Fruit fly (Drosophila melanogaster) whole organism, pupa: ENCODE measurements around the gene OtopLb.

Experiments
- CG10348 ChIP-seq: fragments of 200-800 bp; sonication (Bioruptor generic); IDR thresholded peaks from 2 replicates; pipeline ENCODE4 v1.3.6; 2022; ENCODE audit warnings: missing biosample characterization, missing genetic modification characterization
- CG12605 ChIP-seq: fragments of 200-800 bp; sonication (Bioruptor generic); IDR thresholded peaks from 2 replicates; pipeline ENCODE4 v1.3.6; 2022; ENCODE audit warnings: missing biosample characterization, missing genetic modification characterization
- CG13204 ChIP-seq: fragments of 200-800 bp; sonication (Bioruptor generic); optimal IDR thresholded peaks from 2 replicates; lab custom pipeline; 2018; ENCODE audit warnings: missing biosample characterization, mild to moderate bottlenecking, missing genetic modification characterization, moderate library complexity
- CG14655 ChIP-seq: fragments of 200-800 bp; sonication (Bioruptor generic); optimal IDR thresholded peaks from 3 replicates; lab custom pipeline; 2017; ENCODE audit warnings: mild to moderate bottlenecking, missing biosample characterization, missing genetic modification reagents, missing genetic modification characterization
- CG15710 ChIP-seq: fragments of 200-800 bp; sonication (Bioruptor generic); optimal IDR thresholded peaks from 2 replicates; lab custom pipeline; 2018; ENCODE audit warnings: missing biosample characterization, mild to moderate bottlenecking, missing genetic modification characterization, moderate library complexity
- CG17806 ChIP-seq: fragments of 200-800 bp; sonication (Bioruptor generic); optimal IDR thresholded peaks from 2 replicates; lab custom pipeline; 2018; ENCODE audit warnings: missing biosample characterization, mild to moderate bottlenecking, missing genetic modification characterization, moderate library complexity
- CG32121 ChIP-seq: fragments of 200-800 bp; sonication (Bioruptor generic); IDR thresholded peaks from 2 replicates; pipeline ENCODE4 v1.3.6; 2022; ENCODE audit warnings: missing biosample characterization, missing genetic modification characterization
- CG34367 ChIP-seq: fragments of 200-800 bp; sonication (Bioruptor generic); optimal IDR thresholded peaks from 2 replicates; lab custom pipeline; 2018; ENCODE audit warnings: missing biosample characterization, mild to moderate bottlenecking, missing genetic modification characterization
- CG4496 ChIP-seq: fragments of 200-800 bp; sonication (Bioruptor generic); IDR thresholded peaks from 3 replicates; pipeline ENCODE4 v1.3.6; 2022; ENCODE audit warnings: missing biosample characterization, missing genetic modification characterization
- CG8159 ChIP-seq: fragments of 200-800 bp; sonication (Bioruptor generic); optimal IDR thresholded peaks from 3 replicates; lab custom pipeline; 2018; ENCODE audit warnings: missing biosample characterization, mild to moderate bottlenecking, missing genetic modification characterization, moderate library complexity
- CG8301 ChIP-seq: fragments of 200-800 bp; sonication (Bioruptor generic); optimal IDR thresholded peaks from 2 replicates; lab custom pipeline; 2018; ENCODE audit warnings: missing biosample characterization, mild to moderate bottlenecking, missing genetic modification characterization
- CG9948 ChIP-seq: fragments of 200-800 bp; sonication (Bioruptor generic); optimal IDR thresholded peaks from 2 replicates; lab custom pipeline; 2018; ENCODE audit warnings: missing biosample characterization, mild to moderate bottlenecking, missing genetic modification characterization, moderate library complexity
- D1 ChIP-seq: fragments of 200-800 bp; sonication (Bioruptor generic); optimal IDR thresholded peaks from 2 replicates; lab custom pipeline; 2018; ENCODE audit warnings: missing biosample characterization, mild to moderate bottlenecking, missing genetic modification characterization, moderate library complexity
- EcR ChIP-seq: fragments of 200-800 bp; sonication (Bioruptor generic); optimal IDR thresholded peaks from 3 replicates; lab custom pipeline; 2019; ENCODE audit warnings: missing biosample characterization, missing genetic modification characterization, mild to moderate bottlenecking, moderate library complexity, missing genetic modification reagents
- Ets98B ChIP-seq: fragments of 200-800 bp; sonication (Bioruptor generic); IDR thresholded peaks from 2 replicates; pipeline ENCODE4 v1.3.6; 2022; ENCODE audit warnings: missing biosample characterization, missing genetic modification characterization
- Pif1A ChIP-seq: fragments of 200-800 bp; sonication (Bioruptor generic); optimal IDR thresholded peaks from 3 replicates; lab custom pipeline; 2016; ENCODE audit warnings: missing biosample characterization, missing genetic modification characterization
- Pif1B ChIP-seq: fragments of 200-800 bp; sonication (Bioruptor generic); optimal IDR thresholded peaks from 3 replicates; lab custom pipeline; 2016; ENCODE audit warnings: missing biosample characterization, missing genetic modification characterization
- Snoo ChIP-seq: fragments of 200-800 bp; sonication (Bioruptor generic); optimal IDR thresholded peaks from 3 replicates; lab custom pipeline; 2017; ENCODE audit warnings: missing biosample characterization, mild to moderate bottlenecking, missing genetic modification characterization, inconsistent platforms
- fd96Ca ChIP-seq: fragments of 200-800 bp; sonication (Bioruptor generic); IDR thresholded peaks from 3 replicates; pipeline ENCODE4 v1.3.6; 2022; ENCODE audit warnings: missing biosample characterization, missing genetic modification characterization
- gl ChIP-seq: fragments of 200-800 bp; sonication (Bioruptor generic); optimal IDR thresholded peaks from 2 replicates; lab custom pipeline; 2018; ENCODE audit warnings: missing biosample characterization, mild to moderate bottlenecking, missing genetic modification characterization
- rn ChIP-seq: fragments of 200-800 bp; sonication (Bioruptor generic); IDR thresholded peaks from 2 replicates; pipeline ENCODE4 v1.3.6; 2022; ENCODE audit warnings: missing biosample characterization, missing genetic modification characterization

Gene OtopLb

DNA sequence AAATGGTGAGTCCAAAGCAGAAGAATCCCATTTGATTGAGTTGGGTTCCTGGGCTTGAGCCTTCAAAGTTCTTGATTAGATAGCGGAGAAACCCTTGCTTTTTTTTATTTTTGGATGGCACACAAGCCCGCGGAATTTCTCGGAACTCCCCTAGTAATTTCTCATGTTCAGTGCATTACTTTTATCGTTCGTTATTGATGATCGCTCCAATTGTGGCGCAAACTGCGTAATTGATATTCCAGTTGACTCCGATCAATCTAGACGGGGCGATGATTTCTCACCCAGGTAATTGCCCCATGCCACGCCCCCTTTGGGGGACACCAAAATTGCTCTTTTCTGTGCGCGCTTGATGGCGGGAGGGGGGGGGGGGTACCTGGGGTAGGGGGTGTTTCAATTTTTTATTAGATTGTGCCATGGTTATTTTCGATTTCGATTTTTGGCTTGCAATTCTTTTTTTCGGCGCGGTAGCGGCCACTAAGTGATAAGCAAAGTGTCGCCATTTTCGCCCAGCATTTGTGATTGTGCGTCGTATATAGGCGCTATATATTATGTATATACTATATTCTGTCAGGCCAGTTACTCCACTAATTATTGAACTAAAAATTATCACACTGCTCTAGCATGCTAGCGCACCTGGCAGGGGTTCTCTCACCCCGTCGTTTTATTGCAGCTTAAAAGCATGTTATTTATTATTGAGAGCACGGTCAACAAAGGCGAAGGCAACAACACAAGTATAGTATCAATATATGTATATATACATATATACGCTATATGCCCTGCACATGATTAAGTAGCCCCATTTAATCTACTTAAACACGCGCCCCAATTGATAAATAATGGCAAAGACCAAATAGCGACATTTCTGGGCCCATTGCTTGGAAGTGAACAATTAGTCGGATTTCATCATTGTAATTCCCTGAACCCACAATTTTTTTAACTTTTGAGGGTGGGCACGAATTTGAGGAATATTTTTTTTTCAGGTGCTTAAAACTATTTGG, 24.8 kb upstream of the OtopLb start:
- TF ChIP-seq Pif1B (GFP tag; lab: Kevin White, UChicago), result no peak
- TF ChIP-seq CG12605 (GFP tag; lab: Robert Waterston, UW), result no peak
- TF ChIP-seq rn (GFP tag; lab: Robert Waterston, UW), result no peak
- no peak for TF ChIP-seq EcR (GFP tag; lab: Kevin White, UChicago)
- TF ChIP-seq Ets98B (GFP tag; lab: Robert Waterston, UW), result no peak
- TF ChIP-seq Pif1A (GFP tag; lab: Kevin White, UChicago), result no peak
- no peak for TF ChIP-seq fd96Ca (GFP tag; lab: Robert Waterston, UW)
- TF ChIP-seq D1 (tag; lab: Kevin White, UChicago), result no peak
- TF ChIP-seq CG13204 (GFP tag; lab: Kevin White, UChicago), result no peak
- TF ChIP-seq CG15710 (tag; lab: Kevin White, UChicago), result no peak
- TF ChIP-seq CG34367 (tag; lab: Kevin White, UChicago), result no peak
- no peak for TF ChIP-seq CG8159 (tag; lab: Kevin White, UChicago)
- no peak for TF ChIP-seq CG8301 (tag; lab: Kevin White, UChicago)

DNA sequence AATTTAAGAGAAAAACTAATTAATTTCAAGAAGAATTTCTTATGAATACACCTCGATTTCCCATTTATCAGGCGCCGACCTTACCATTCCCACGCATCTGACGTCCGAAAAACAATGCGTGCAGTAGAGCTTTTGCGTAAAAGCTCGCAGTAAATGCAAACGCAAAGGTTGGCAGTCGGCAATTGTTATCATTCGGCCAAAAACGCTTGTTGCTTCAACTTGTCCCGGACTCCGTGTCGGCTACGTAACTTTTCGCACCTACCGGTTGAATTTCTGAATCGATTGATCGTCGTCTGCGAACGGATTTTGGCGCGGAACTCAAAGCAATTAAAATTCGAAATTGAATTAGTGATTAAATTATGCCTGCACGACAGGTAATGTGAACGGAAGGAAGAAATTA, 23.6 kb upstream of the OtopLb start, which contains the start of gene CG3277:
Gene CG3277 (plus strand): TSS at position 208 of the 400 bp plus-strand sequence.
- TF ChIP-seq CG15710 (tag; lab: Kevin White, UChicago) (no peak), CG12605 (GFP tag; lab: Robert Waterston, UW) (peak; percentile 37; the same call in 1 of the 2 replicates)

DNA sequence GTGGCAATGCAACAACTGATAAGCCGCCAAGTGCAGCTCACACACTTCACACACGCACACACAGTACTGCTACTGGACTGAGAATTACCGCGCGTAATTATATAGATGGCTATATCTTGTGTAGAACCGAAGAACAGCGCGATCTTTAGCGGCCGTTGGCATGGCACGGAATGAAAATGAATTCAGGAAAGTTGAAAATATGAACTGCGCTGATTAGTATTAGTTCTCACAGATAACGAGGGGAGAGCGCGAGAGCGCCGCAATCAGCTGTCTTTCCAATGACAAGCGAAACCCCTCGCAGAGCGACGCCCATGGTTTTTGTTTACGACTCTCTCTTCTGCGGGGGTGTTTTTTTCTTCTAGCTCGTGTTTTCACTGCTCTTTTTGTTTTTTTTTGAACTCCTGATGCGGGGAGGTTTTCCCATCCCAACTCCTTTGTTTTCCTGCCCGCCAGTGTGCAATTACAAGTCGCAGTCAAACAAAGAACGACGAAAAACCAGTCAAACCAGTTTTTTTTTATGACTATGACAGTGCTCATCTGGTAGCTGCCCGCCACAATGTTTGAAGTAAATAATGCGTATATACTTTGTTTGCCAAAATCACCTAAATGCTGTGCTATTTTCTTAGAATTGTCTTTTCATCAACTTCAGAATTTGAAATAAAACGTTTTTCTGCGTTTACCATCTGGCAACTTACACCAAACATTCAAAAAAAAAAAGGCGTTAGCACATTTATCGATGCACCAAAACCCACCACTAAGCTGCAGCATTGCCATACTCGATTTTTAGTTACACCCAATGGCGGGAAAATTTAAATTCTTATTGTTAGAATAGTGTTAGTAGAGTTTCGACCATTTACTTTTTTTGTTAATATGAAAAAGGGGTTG, 22.9 kb upstream of the OtopLb start, which contains the start of gene CG9663:
Gene CG9663 (minus strand): TSS at position 173 of the 885 bp plus-strand sequence.
- TF ChIP-seq CG4496 (GFP tag; lab: Robert Waterston, UW) (peak; percentile 91), Snoo (peak; percentile 60), gl (tag; lab: Kevin White, UChicago) (peak; percentile 83), CG8159 (tag; lab: Kevin White, UChicago) (peak; percentile 79), Ets98B (GFP tag; lab: Robert Waterston, UW) (peak; percentile 86), CG10348 (GFP tag; lab: Robert Waterston, UW) (no peak), CG8301 (tag; lab: Kevin White, UChicago) (peak; percentile 67), CG12605 (GFP tag; lab: Robert Waterston, UW) (peak; percentile 73; the same call in 1 of the 2 replicates), CG13204 (GFP tag; lab: Kevin White, UChicago) (peak; percentile 76), Pif1B (GFP tag; lab: Kevin White, UChicago) (peak; percentile 58), fd96Ca (GFP tag; lab: Robert Waterston, UW) (peak; percentile 73), CG9948 (tag; lab: Kevin White, UChicago) (peak; percentile 53), CG34367 (tag; lab: Kevin White, UChicago) (peak; percentile 47), CG32121 (GFP tag; lab: Robert Waterston, UW) (peak; percentile 76), D1 (tag; lab: Kevin White, UChicago) (peak; percentile 9), Pif1A (GFP tag; lab: Kevin White, UChicago) (peak; percentile 68), CG14655 (GFP tag; lab: Kevin White, UChicago) (peak; percentile 78), CG15710 (tag; lab: Kevin White, UChicago) (peak; percentile 71), rn (GFP tag; lab: Robert Waterston, UW) (peak; percentile 56), CG17806 (tag; lab: Kevin White, UChicago) (peak; percentile 53), EcR (GFP tag; lab: Kevin White, UChicago) (peak; percentile 72)

DNA sequence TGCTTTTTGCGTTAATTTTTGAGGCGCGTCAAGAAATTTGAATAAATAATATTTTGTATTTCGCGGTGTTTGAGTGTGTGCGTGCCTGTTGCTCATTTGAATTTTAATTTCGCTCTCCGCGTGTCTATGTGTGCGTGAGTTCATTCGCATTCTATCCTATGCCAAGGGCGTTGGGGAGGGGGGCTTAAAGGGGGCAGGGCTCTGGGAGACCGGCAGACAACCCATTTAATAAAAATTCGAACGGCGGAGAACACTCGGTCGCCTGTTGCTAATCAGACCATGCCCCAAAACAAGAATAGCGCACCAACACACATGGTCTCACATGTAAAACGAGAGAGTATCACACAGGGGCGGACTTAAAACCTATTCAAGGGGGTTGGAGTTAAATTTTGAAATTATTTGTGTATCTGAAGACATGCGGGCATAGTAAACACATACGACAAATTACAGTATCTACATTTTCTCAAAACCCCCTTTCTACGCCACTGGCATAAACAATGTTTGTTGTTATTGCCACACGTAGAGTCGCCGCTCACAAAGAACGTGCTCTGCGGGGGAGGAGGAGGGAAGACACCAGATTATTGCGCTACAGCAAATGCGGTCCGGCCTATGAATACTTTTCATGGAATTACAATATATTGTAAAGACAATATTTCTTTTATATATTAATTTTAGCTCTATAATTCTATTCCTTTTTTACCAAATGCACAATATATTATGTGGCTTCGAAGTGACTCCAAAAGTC, 21.6 kb upstream of the OtopLb start:
- TF ChIP-seq CG8159 (tag; lab: Kevin White, UChicago), result peak; percentile 100
- peak; percentile 100 for TF ChIP-seq CG34367 (tag; lab: Kevin White, UChicago)
- TF ChIP-seq EcR (GFP tag; lab: Kevin White, UChicago), result peak; percentile 94
- peak; percentile 99 for TF ChIP-seq CG12605 (GFP tag; lab: Robert Waterston, UW)
- TF ChIP-seq Pif1A (GFP tag; lab: Kevin White, UChicago), result peak; percentile 100
- peak; percentile 100 for TF ChIP-seq Snoo
- TF ChIP-seq Ets98B (GFP tag; lab: Robert Waterston, UW), result peak; percentile 100
- TF ChIP-seq CG17806 (tag; lab: Kevin White, UChicago), result peak; percentile 100
- TF ChIP-seq CG4496 (GFP tag; lab: Robert Waterston, UW), result peak; percentile 100
- peak; percentile 97 for TF ChIP-seq CG10348 (GFP tag; lab: Robert Waterston, UW)
- TF ChIP-seq CG13204 (GFP tag; lab: Kevin White, UChicago), result peak; percentile 99
- TF ChIP-seq CG14655 (GFP tag; lab: Kevin White, UChicago), result peak; percentile 100
- TF ChIP-seq Pif1B (GFP tag; lab: Kevin White, UChicago), result peak; percentile 100
- peak; percentile 99 for TF ChIP-seq gl (tag; lab: Kevin White, UChicago)
- peak; percentile 100 for TF ChIP-seq CG15710 (tag; lab: Kevin White, UChicago)
- TF ChIP-seq CG8301 (tag; lab: Kevin White, UChicago), result peak; percentile 100
- TF ChIP-seq fd96Ca (GFP tag; lab: Robert Waterston, UW), result peak; percentile 100
- TF ChIP-seq CG9948 (tag; lab: Kevin White, UChicago), result peak; percentile 100
- TF ChIP-seq CG32121 (GFP tag; lab: Robert Waterston, UW), result peak; percentile 99
- peak; percentile 99 for TF ChIP-seq D1 (tag; lab: Kevin White, UChicago)
- TF ChIP-seq rn (GFP tag; lab: Robert Waterston, UW), result peak; percentile 99
